Worm (Caenorhabditis elegans): ENCODE data around the gene ZK402.1.
"Not testable (repeated sequence)": the region's sequence is repeated elsewhere in the genome, so short reads cannot be mapped to it uniquely, and the experiment has no call there.

ZK402.1 gene

DNA sequence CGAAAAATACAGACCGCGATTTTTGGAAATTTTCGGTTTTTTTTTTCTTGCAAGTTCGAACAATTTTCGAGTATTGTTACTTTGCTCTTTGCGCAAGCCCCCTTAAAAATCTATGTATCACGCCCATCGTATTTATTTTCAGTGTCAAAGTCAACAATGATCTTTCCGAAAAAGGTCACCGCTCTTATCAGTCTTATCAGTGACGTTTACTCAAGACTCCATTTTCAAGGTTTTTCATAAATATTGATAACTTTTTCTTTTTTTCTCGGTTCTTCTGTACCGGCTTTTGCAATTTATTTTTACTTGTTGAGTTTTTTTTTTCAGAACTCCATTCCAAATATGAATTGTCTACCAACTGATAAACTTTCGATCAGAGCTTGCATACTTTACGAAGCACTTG is 32.4 kb upstream of the ZK402.1 start, which contains the start of gene fbxa-190:
fbxa-190 (plus strand) TSS at position 325 of the 400 bp plus-strand sequence.
- no peak for TF ChIP-seq daf-16 (GFP tag; optimal IDR thresholded peaks at IDR 0.05)
- TF ChIP-seq daf-16 (tag; optimal IDR thresholded peaks at IDR 0.05): peak; percentile 87
- TF ChIP-seq dve-1 (tag; optimal IDR thresholded peaks at IDR 0.05; ENCODE audit: insufficient read depth): peak; percentile 4
- TF ChIP-seq dmd-6 (GFP tag; IDR thresholded peaks at IDR 0.05): peak; percentile 30; the same call in 1 of the 2 replicates
- no peak for TF ChIP-seq nhr-102 (tag; optimal IDR thresholded peaks at IDR 0.05)
- TF ChIP-seq pqm-1 (tag; optimal IDR thresholded peaks at IDR 0.05): peak; percentile 58
- TF ChIP-seq unc-62 (GFP tag; optimal IDR thresholded peaks at IDR 0.05 in 1 of 2): no peak
- TF ChIP-seq unc-62 (tag; optimal IDR thresholded peaks at IDR 0.05): no peak
- TF ChIP-seq nhr-28 (tag; optimal IDR thresholded peaks at IDR 0.05): peak; percentile 22

DNA sequence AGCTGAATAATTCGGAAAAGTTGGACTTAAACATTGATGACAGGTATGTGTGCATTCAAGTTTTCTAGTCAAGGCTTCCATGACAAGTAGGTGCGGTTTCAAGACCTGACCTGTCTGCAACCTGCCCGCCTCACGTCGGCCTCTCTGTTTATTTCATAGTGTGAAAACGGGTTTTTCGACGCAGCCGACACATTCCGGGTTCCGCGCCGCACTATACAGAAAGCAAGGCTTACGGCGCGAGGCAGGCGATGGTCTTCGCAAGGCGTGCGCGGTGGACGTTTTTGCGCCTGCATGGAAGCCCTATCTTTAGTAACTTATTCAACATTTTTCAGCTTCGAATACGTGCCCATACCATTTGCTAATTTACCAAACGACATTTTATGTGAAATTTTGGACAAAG is 31.6 kb upstream of the ZK402.1 start:
- no peak for TF ChIP-seq zip-11 (GFP tag; IDR thresholded peaks at IDR 0.05)
- TF ChIP-seq Y5F2A.4 (GFP tag; optimal IDR thresholded peaks at IDR 0.05): no peak
- TF ChIP-seq fos-1 (tag; optimal IDR thresholded peaks at IDR 0.05): no peak
- peak; percentile 39; the same call in 1 of the 2 replicates for TF ChIP-seq snpc-1.2 (GFP tag; IDR thresholded peaks at IDR 0.05)
- TF ChIP-seq F26F4.8 (GFP tag; conservative IDR thresholded peaks at IDR 0.05): 0 out of 2 replicates have a peak, but pooled peaks have one; percentile 20
- TF ChIP-seq hmg-1.1 (GFP tag; IDR thresholded peaks at IDR 0.05): no peak
- TF ChIP-seq snpc-4 (tag; optimal IDR thresholded peaks at IDR 0.05): peak; percentile 3

DNA sequence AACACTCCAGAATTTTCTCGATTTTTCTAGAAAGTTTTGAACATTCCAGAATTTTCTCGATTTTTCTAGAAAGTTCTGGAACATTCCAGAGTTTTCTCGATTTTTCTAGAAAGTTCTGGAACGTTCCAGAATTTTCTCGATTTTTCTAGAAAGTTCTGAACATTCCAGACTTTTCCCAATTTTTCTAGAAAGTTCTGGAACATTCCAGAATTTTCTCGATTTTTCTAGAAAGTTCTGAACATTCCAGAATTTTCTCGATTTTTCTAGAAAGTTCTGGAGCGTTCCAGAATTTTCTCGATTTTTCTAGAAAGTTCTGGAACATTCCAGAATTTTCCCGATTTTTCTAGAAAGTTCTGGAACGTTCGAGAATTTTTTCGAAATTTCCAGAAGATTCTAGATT is 29.0 kb upstream of the ZK402.1 start:
- TF ChIP-seq ctbp-1 (GFP tag; IDR thresholded peaks at IDR 0.05) (peak; percentile 92), lim-7 (GFP tag; IDR thresholded peaks at IDR 0.05) (peak; percentile 79), Y105C5A.15 (GFP tag; IDR thresholded peaks at IDR 0.05) (peak; percentile 99), madf-9 (GFP tag; conservative IDR thresholded peaks at IDR 0.05) (peak; percentile 87), tra-1 (GFP tag; IDR thresholded peaks at IDR 0.05) (peak; percentile 92), tag-97 (GFP tag; IDR thresholded peaks at IDR 0.05) (peak; percentile 92; the same call in 1 of the 2 replicates), ceh-20 (GFP tag; IDR thresholded peaks at IDR 0.05) (0 out of 2 replicates have a peak, but pooled peaks have one; percentile 39), ZK337.2 (GFP tag; IDR thresholded peaks at IDR 0.05) (0 out of 2 replicates have a peak, but pooled peaks have one; percentile 52), F44E2.7 (GFP tag; IDR thresholded peaks at IDR 0.05) (peak; percentile 82; the same call in 1 of the 2 replicates), Y75B8A.6 (GFP tag; IDR thresholded peaks at IDR 0.05) (peak; percentile 89; the same call in 1 of the 2 replicates), php-3 (GFP tag; IDR thresholded peaks at IDR 0.05) (peak; percentile 47; the same call in 1 of the 2 replicates), arid-1 (GFP tag; conservative IDR thresholded peaks at IDR 0.05) (peak; percentile 96), nhr-41 (GFP tag; IDR thresholded peaks at IDR 0.05) (peak; percentile 92), pha-4 (GFP tag; IDR thresholded peaks at IDR 0.05) (peak; percentile 94), F26F4.8 (GFP tag; conservative IDR thresholded peaks at IDR 0.05) (peak; percentile 82), vab-7 (GFP tag; IDR thresholded peaks at IDR 0.05) (peak; percentile 91), snpc-1.2 (GFP tag; IDR thresholded peaks at IDR 0.05) (peak; percentile 97), lin-1 (GFP tag; IDR thresholded peaks at IDR 0.05) (peak; percentile 97), daf-8 (GFP tag; IDR thresholded peaks at IDR 0.05) (peak; percentile 87; the same call in 1 of the 2 replicates), zfp-3 (GFP tag; conservative IDR thresholded peaks at IDR 0.05) (peak; percentile 69), Y48G9A.11 (GFP tag; IDR thresholded peaks at IDR 0.05) (peak; percentile 93), mdt-29 (GFP tag; IDR thresholded peaks at IDR 0.05) (peak; percentile 99), ceh-44 (GFP tag; IDR thresholded peaks at IDR 0.05) (peak; percentile 97), egl-43 (GFP tag; IDR thresholded peaks at IDR 0.05) (peak; percentile 88), saeg-2 (GFP tag; IDR thresholded peaks at IDR 0.05) (peak; percentile 51; the same call in 1 of the 2 replicates), dmd-6 (GFP tag; IDR thresholded peaks at IDR 0.05) (peak; percentile 62), dmd-9 (GFP tag; IDR thresholded peaks at IDR 0.05) (peak; percentile 76; the same call in 1 of the 2 replicates), lin-38 (GFP tag; IDR thresholded peaks at IDR 0.05) (peak; percentile 72), T26A8.4 (GFP tag; IDR thresholded peaks at IDR 0.05) (peak; percentile 36; the same call in 1 of the 2 replicates), madf-5 (GFP tag; IDR thresholded peaks at IDR 0.05) (peak; percentile 96 to 97), dmd-8 (GFP tag; IDR thresholded peaks at IDR 0.05) (peak; percentile 66)
- not testable (repeated sequence) for TF ChIP-seq pha-4 (tag; optimal IDR thresholded peaks at IDR 0.05)

Data from whole organism, L4 larva.